Worm (Caenorhabditis elegans) whole organism, young adult: Measurements from ENCODE around the gene M106.3.

Experiments used
- B0019.2 ChIP-seq: fragments of 200-800 bp; sonication (Bioruptor generic); conservative IDR thresholded peaks from 2 replicates; pipeline ENCODE4 v1.3.6; 2022; ENCODE audit warnings: missing genetic modification reagents, missing genetic modification characterization, missing compliant biosample characterization
- B0261.1 ChIP-seq: sonication (generic microtip); optimal IDR thresholded peaks from 2 replicates; lab custom pipeline; 2016; ENCODE audit warnings: mild to moderate bottlenecking, missing genetic modification characterization, moderate library complexity, missing compliant biosample characterization
- F23B12.7 ChIP-seq: sonication (generic microtip); optimal IDR thresholded peaks from 2 replicates; lab custom pipeline; 2017; ENCODE audit warnings: missing genetic modification characterization, mild to moderate bottlenecking, missing compliant biosample characterization, antibody characterized with exemption, moderate library complexity; ENCODE audit not compliant: insufficient read depth
- F57C9.4 ChIP-seq: sonication (generic microtip); optimal IDR thresholded peaks from 2 replicates; lab custom pipeline; 2017; ENCODE audit warnings: mild to moderate bottlenecking, missing genetic modification characterization, missing compliant biosample characterization
- K11D2.4 ChIP-seq: fragments of 200-800 bp; sonication (Bioruptor generic); IDR thresholded peaks from 2 replicates; pipeline ENCODE4 v1.3.6; 2022; ENCODE audit warnings: missing genetic modification reagents, missing genetic modification characterization, missing compliant biosample characterization
- T07F8.4 ChIP-seq: sonication (generic microtip); optimal IDR thresholded peaks from 2 replicates; lab custom pipeline; 2016; ENCODE audit warnings: mild to moderate bottlenecking, missing genetic modification characterization, moderate library complexity, missing compliant biosample characterization
- Y53F4B.3 ChIP-seq: fragments of 200-800 bp; sonication (Bioruptor generic); IDR thresholded peaks from 2 replicates; pipeline ENCODE4 v1.3.6; 2022; ENCODE audit warnings: missing genetic modification reagents, missing genetic modification characterization, missing compliant biosample characterization
- Y67H2A.10 ChIP-seq: fragments of 200-800 bp; sonication (Bioruptor generic); conservative IDR thresholded peaks from 2 replicates; pipeline ENCODE4 v1.3.6; 2022; ENCODE audit warnings: missing genetic modification reagents, missing genetic modification characterization, missing compliant biosample characterization
- Y79H2A.3 ChIP-seq: fragments of 200-800 bp; sonication (Bioruptor generic); conservative IDR thresholded peaks from 2 replicates; pipeline ENCODE4 v1.3.6; 2022; ENCODE audit warnings: missing genetic modification reagents, missing genetic modification characterization, missing compliant biosample characterization
- ZK185.1 ChIP-seq: sonication (generic microtip); optimal IDR thresholded peaks from 2 replicates; lab custom pipeline; 2016; ENCODE audit warnings: mild to moderate bottlenecking, missing genetic modification characterization, missing compliant biosample characterization; ENCODE audit not compliant: poor library complexity, severe bottlenecking
- aptf-2 ChIP-seq: fragments of 200-800 bp; sonication (Bioruptor generic); conservative IDR thresholded peaks from 2 replicates; pipeline ENCODE4 v1.3.6; 2022; ENCODE audit warnings: missing genetic modification reagents, missing genetic modification characterization, missing compliant biosample characterization
- atf-7 ChIP-seq: sonication (generic microtip); optimal IDR thresholded peaks from 2 replicates; lab custom pipeline; 2017; ENCODE audit warnings: mild to moderate bottlenecking, missing genetic modification characterization, missing compliant biosample characterization
- attf-3 ChIP-seq: fragments of 200-800 bp; sonication (Bioruptor generic); conservative IDR thresholded peaks from 2 replicates; pipeline ENCODE4 v1.3.6; 2022; ENCODE audit warnings: missing genetic modification reagents, missing genetic modification characterization, missing compliant biosample characterization
- attf-5 ChIP-seq: fragments of 200-800 bp; sonication (Bioruptor generic); optimal IDR thresholded peaks from 2 replicates; lab custom pipeline; 2018; ENCODE audit warnings: mild to moderate bottlenecking, missing genetic modification characterization, missing compliant biosample characterization
- bed-2 ChIP-seq: fragments of 200-800 bp; sonication (Bioruptor generic); IDR thresholded peaks from 2 replicates; pipeline ENCODE4 v1.3.6; 2022; ENCODE audit warnings: missing genetic modification reagents, missing genetic modification characterization, missing compliant biosample characterization
- ceh-91 ChIP-seq: fragments of 200-800 bp; sonication (Bioruptor generic); IDR thresholded peaks from 2 replicates; pipeline ENCODE4 v1.3.6; 2022; ENCODE audit warnings: missing genetic modification reagents, missing genetic modification characterization, missing compliant biosample characterization
- egl-18 ChIP-seq: fragments of 200-800 bp; sonication (Bioruptor generic); IDR thresholded peaks from 2 replicates; pipeline ENCODE4 v1.3.6; 2022; ENCODE audit warnings: missing genetic modification reagents, missing genetic modification characterization, missing compliant biosample characterization
- egl-44 ChIP-seq: fragments of 200-800 bp; sonication (Bioruptor generic); IDR thresholded peaks from 2 replicates; pipeline ENCODE4 v1.3.6; 2022; ENCODE audit warnings: missing genetic modification reagents, missing genetic modification characterization, missing compliant biosample characterization
- egrh-3 ChIP-seq: fragments of 200-800 bp; sonication (Bioruptor generic); IDR thresholded peaks from 2 replicates; pipeline ENCODE4 v1.3.6; 2022; ENCODE audit warnings: missing genetic modification reagents, missing genetic modification characterization, missing compliant biosample characterization
- ekl-4 ChIP-seq: fragments of 200-800 bp; sonication (Bioruptor generic); IDR thresholded peaks from 2 replicates; pipeline ENCODE4 v1.3.6; 2022; ENCODE audit warnings: missing genetic modification reagents, missing genetic modification characterization, missing compliant biosample characterization
- him-1 ChIP-seq: sonication (generic microtip); optimal IDR thresholded peaks from 2 replicates; lab custom pipeline; 2016; ENCODE audit warnings: missing genotype, missing genetic modification reagents, missing genetic modification characterization, missing compliant biosample characterization
- hsf-1 ChIP-seq: fragments of 200-800 bp; sonication (Bioruptor generic); IDR thresholded peaks from 2 replicates; pipeline ENCODE4 v1.3.6; 2022; ENCODE audit warnings: missing genetic modification reagents, missing genetic modification characterization, missing compliant biosample characterization
- let-526 ChIP-seq: fragments of 200-800 bp; sonication (Bioruptor generic); IDR thresholded peaks from 2 replicates; pipeline ENCODE4 v1.3.6; 2022; ENCODE audit warnings: missing genetic modification reagents, missing genetic modification characterization, missing compliant biosample characterization
- let-607 ChIP-seq, 2 experiments: fragments of 200-800 bp in 1 of 2; sonication (Bioruptor generic) in 1 of 2; sonication (generic microtip) in 1 of 2; optimal IDR thresholded peaks; 2 replicates each; lab custom pipeline; 2016 to 2018; ENCODE audit warnings: mild to moderate bottlenecking in 2 of 2, missing compliant biosample characterization in 2 of 2, missing genetic modification characterization in 2 of 2, moderate library complexity in 2 of 2, missing genotype in 1 of 2
- lin-35 ChIP-seq, 3 experiments: fragments of 150-350 bp in 2 of 3; sonication (generic microtip) in 1 of 3; optimal IDR thresholded peaks; 2 replicates each; lab custom pipeline; 2014 to 2018; ENCODE audit warnings: missing biosample characterization in 3 of 3, missing genetic modification characterization in 3 of 3, missing genetic modification reagents in 3 of 3
- lir-1 ChIP-seq: fragments of 200-800 bp; sonication (Bioruptor generic); conservative IDR thresholded peaks from 2 replicates; pipeline ENCODE4 v1.3.6; 2022; ENCODE audit warnings: missing genetic modification reagents, missing genetic modification characterization, missing compliant biosample characterization
- lsl-1 ChIP-seq: fragments of 200-800 bp; sonication (Bioruptor generic); optimal IDR thresholded peaks from 2 replicates; lab custom pipeline; 2018; ENCODE audit warnings: mild to moderate bottlenecking, missing genetic modification characterization, moderate library complexity, missing compliant biosample characterization
- madf-10 ChIP-seq: sonication (generic microtip); optimal IDR thresholded peaks from 2 replicates; lab custom pipeline; 2016; ENCODE audit warnings: mild to moderate bottlenecking, missing genetic modification characterization, missing compliant biosample characterization
- madf-6 ChIP-seq: fragments of 200-800 bp; sonication (Bioruptor generic); IDR thresholded peaks from 2 replicates; pipeline ENCODE4 v1.3.6; 2022; ENCODE audit warnings: missing genetic modification reagents, missing genetic modification characterization, missing compliant biosample characterization
- madf-8 ChIP-seq: fragments of 200-800 bp; sonication (Bioruptor generic); conservative IDR thresholded peaks from 2 replicates; pipeline ENCODE4 v1.3.6; 2022; ENCODE audit warnings: missing genetic modification reagents, missing genetic modification characterization, missing compliant biosample characterization
- mcd-1 ChIP-seq: fragments of 200-800 bp; sonication (Bioruptor generic); IDR thresholded peaks from 2 replicates; pipeline ENCODE4 v1.3.6; 2022; ENCODE audit warnings: missing genetic modification reagents, missing genetic modification characterization, missing compliant biosample characterization
- mes-4 ChIP-seq: sonication (generic microtip); optimal IDR thresholded peaks from 2 replicates; lab custom pipeline; 2016; ENCODE audit warnings: missing genotype, missing genetic modification characterization, missing compliant biosample characterization
- mxl-1 ChIP-seq: sonication (generic microtip); optimal IDR thresholded peaks from 2 replicates; lab custom pipeline; 2016; ENCODE audit warnings: missing genetic modification characterization, missing compliant biosample characterization
- nhr-120 ChIP-seq: fragments of 200-800 bp; sonication (Bioruptor generic); IDR thresholded peaks from 2 replicates; pipeline ENCODE4 v1.3.6; 2022; ENCODE audit warnings: missing genetic modification characterization, missing compliant biosample characterization
- pbrm-1 ChIP-seq: fragments of 200-800 bp; sonication (Bioruptor generic); IDR thresholded peaks from 2 replicates; pipeline ENCODE4 v1.3.6; 2022; ENCODE audit warnings: missing genetic modification reagents, missing genetic modification characterization, missing compliant biosample characterization
- rec-8 ChIP-seq, 2 experiments: sonication (generic microtip); optimal IDR thresholded peaks; 2 replicates each; lab custom pipeline; 2016; ENCODE audit warnings: mild to moderate bottlenecking in 2 of 2, missing genetic modification characterization in 2 of 2, missing genetic modification reagents in 2 of 2, missing genotype in 2 of 2, missing biosample characterization in 1 of 2, missing compliant biosample characterization in 1 of 2, moderate library complexity in 1 of 2
- repo-1 ChIP-seq: sonication (generic microtip); optimal IDR thresholded peaks from 2 replicates; lab custom pipeline; 2017; ENCODE audit warnings: mild to moderate bottlenecking, missing genetic modification characterization, missing compliant biosample characterization
- snpc-3.4 ChIP-seq: sonication (generic microtip); optimal IDR thresholded peaks from 2 replicates; lab custom pipeline; 2017; ENCODE audit warnings: missing genetic modification characterization, mild to moderate bottlenecking, missing compliant biosample characterization, antibody characterized with exemption, moderate library complexity, missing genotype, missing genetic modification reagents
- snpc-4 ChIP-seq, 5 experiments: fragments of 150-350 bp in 1 of 5; sonication (generic microtip) in 4 of 5; optimal IDR thresholded peaks; 2 replicates each; lab custom pipeline; 2014 to 2018; ENCODE audit warnings: missing genetic modification characterization in 5 of 5, missing biosample characterization in 3 of 5, antibody characterized with exemption in 2 of 5, mild to moderate bottlenecking in 2 of 5, missing compliant biosample characterization in 2 of 5, missing genotype in 2 of 5, moderate library complexity in 2 of 5, missing genetic modification reagents in 1 of 5
- tbp1 ChIP-seq: fragments of 200-800 bp; sonication (Bioruptor generic); optimal IDR thresholded peaks from 2 replicates; lab custom pipeline; 2018; ENCODE audit warnings: mild to moderate bottlenecking, missing genetic modification characterization, missing compliant biosample characterization
- zim-3 ChIP-seq: sonication (generic microtip); optimal IDR thresholded peaks from 2 replicates; lab custom pipeline; 2017; ENCODE audit warnings: mild to moderate bottlenecking, missing genetic modification characterization, moderate library complexity, missing compliant biosample characterization
- ztf-26 ChIP-seq: sonication (generic microtip); optimal IDR thresholded peaks from 2 replicates; lab custom pipeline; 2017; ENCODE audit warnings: missing genetic modification characterization, missing compliant biosample characterization
- ztf-28 ChIP-seq: fragments of 200-800 bp; sonication (Bioruptor generic); IDR thresholded peaks from 2 replicates; pipeline ENCODE4 v1.3.6; 2022; ENCODE audit warnings: missing genetic modification reagents, missing genetic modification characterization, missing compliant biosample characterization

M106.3 gene

ce11 chrII:10880625-10881024 is 19.9 kb upstream of the M106.3 start, which contains the start of gene lurp-1:
Gene lurp-1 (plus strand): TSS chrII:10880925.
- no peak for TF ChIP-seq let-526 (GFP tag; lab: Robert Waterston, UW)
- no peak for TF ChIP-seq egl-18 (GFP tag; lab: Robert Waterston, UW)
- no peak for TF ChIP-seq mes-4
- no peak for TF ChIP-seq mxl-1 (tag; lab: Kevin White, UChicago)
- no peak for TF ChIP-seq lir-1 (GFP tag; lab: Robert Waterston, UW)
- no peak for TF ChIP-seq repo-1 (tag; lab: Kevin White, UChicago)
- TF ChIP-seq ztf-26 (tag; lab: Kevin White, UChicago) = no peak
- TF ChIP-seq aptf-2 = no peak
- TF ChIP-seq Y53F4B.3 = no peak
- TF ChIP-seq Y67H2A.10 (GFP tag; lab: Robert Waterston, UW) = no peak
- no peak for TF ChIP-seq atf-7 (tag; lab: Kevin White, UChicago)
- no peak for TF ChIP-seq nhr-120 (GFP tag; lab: Robert Waterston, UW)

- TF ChIP-seq pbrm-1 (GFP tag; lab: Robert Waterston, UW) = no peak
- TF ChIP-seq mcd-1 (GFP tag; lab: Robert Waterston, UW) = no peak
- TF ChIP-seq snpc-4 (GFP tag; optimal IDR thresholded peaks at IDR 0.05; lab: Kevin White, UChicago) = no peak
- no peak for TF ChIP-seq snpc-4 (tag; optimal IDR thresholded peaks at IDR 0.05; lab: Kevin White, UChicago)
- TF ChIP-seq K11D2.4 = no peak
- TF ChIP-seq hsf-1 (GFP tag; lab: Robert Waterston, UW) = no peak
- no peak for TF ChIP-seq F23B12.7 (tag; lab: Kevin White, UChicago)
- no peak for TF ChIP-seq let-526 (GFP tag; lab: Robert Waterston, UW)
- TF ChIP-seq aptf-2 = no peak
- TF ChIP-seq B0261.1 (tag; lab: Kevin White, UChicago) = no peak
Observed at ce11 chrII:10873631-10874030, 12.9 kb upstream of the M106.3 start, which contains the start of gene orc-2. Gene orc-2 (plus strand): TSS chrII:10873931.

DNA sequence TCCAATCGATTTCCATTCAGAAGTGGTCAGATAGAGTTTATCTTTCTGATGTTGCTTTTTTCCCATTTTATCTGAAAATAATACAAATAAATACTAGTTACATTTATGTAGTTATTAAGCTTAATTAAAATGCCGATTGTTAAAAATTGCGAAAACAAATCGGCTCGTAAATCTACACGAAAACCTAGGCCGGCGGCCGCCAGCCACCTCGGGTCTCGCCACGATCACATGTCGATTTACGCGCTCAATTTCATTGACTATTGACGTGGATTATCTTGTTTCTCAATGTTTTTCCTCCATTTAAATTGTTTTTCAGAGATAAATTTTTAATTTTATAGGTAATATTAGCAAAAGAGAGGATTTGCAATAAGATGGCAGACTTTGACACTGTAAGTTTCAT is 11.8 kb upstream of the M106.3 start, which contains the start of the genes cyn-4 and copz-1:
cyn-4 (minus strand) TSS at position 71 of the 400 bp plus-strand sequence.
copz-1 (plus strand) TSS at position 339 of the 400 bp plus-strand sequence.
- TF ChIP-seq attf-3 (GFP tag; lab: Robert Waterston, UW) (0 out of 2 replicates have a peak, but pooled peaks have one; percentile 47), snpc-4 (GFP tag; optimal IDR thresholded peaks at IDR 0.05; lab: Kevin White, UChicago) (peak; percentile 13), snpc-4 (tag; optimal IDR thresholded peaks at IDR 0.05; lab: Kevin White, UChicago) (peak in 3 of 4 experiments; percentile 24 to 51 (median 47)), Y79H2A.3 (GFP tag; lab: Robert Waterston, UW) (no peak), B0019.2 (GFP tag; lab: Robert Waterston, UW) (peak; percentile 84), madf-8 (GFP tag; lab: Robert Waterston, UW) (peak; percentile 39; the same call in 1 of the 2 replicates), madf-10 (tag; lab: Kevin White, UChicago) (peak; percentile 58), pbrm-1 (GFP tag; lab: Robert Waterston, UW) (no peak), ceh-91 (peak; percentile 66), snpc-3.4 (tag; lab: Kevin White, UChicago) (peak; percentile 61), F57C9.4 (no peak), him-1 (tag; lab: Kevin White, UChicago) (peak; percentile 33), lin-35 (GFP tag; optimal IDR thresholded peaks at IDR 0.05; lab: Kevin White, UChicago) (peak in 1 of 3 experiments; percentile 60), egrh-3 (GFP tag; lab: Robert Waterston, UW) (0 out of 2 replicates have a peak, but pooled peaks have one; percentile 14), egl-44 (GFP tag; lab: Robert Waterston, UW) (peak; percentile 52; the same call in 1 of the 2 replicates), ztf-28 (GFP tag; lab: Robert Waterston, UW) (0 out of 2 replicates have a peak, but pooled peaks have one; percentile 49), F23B12.7 (tag; lab: Kevin White, UChicago) (peak; percentile 6), lsl-1 (GFP tag; lab: Kevin White, UChicago) (peak; percentile 70), attf-5 (GFP tag; lab: Kevin White, UChicago) (peak; percentile 88), tbp1 (peak; percentile 37), let-607 (tag; optimal IDR thresholded peaks at IDR 0.05; lab: Kevin White, UChicago) (peak in 1 of 2 experiments; percentile 72), madf-6 (GFP tag; lab: Robert Waterston, UW) (peak; percentile 75; the same call in 1 of the 2 replicates), ZK185.1 (tag; lab: Kevin White, UChicago) (peak; percentile 82), T07F8.4 (no peak), bed-2 (GFP tag; lab: Robert Waterston, UW) (0 out of 2 replicates have a peak, but pooled peaks have one; percentile 56), zim-3 (no peak), rec-8 (tag; optimal IDR thresholded peaks at IDR 0.05; lab: Kevin White, UChicago) (no peak), ekl-4 (GFP tag; lab: Robert Waterston, UW) (0 out of 2 replicates have a peak, but pooled peaks have one; percentile 37)
